Fruit fly (Drosophila melanogaster): ENCODE data around the gene Iris.

DNA sequence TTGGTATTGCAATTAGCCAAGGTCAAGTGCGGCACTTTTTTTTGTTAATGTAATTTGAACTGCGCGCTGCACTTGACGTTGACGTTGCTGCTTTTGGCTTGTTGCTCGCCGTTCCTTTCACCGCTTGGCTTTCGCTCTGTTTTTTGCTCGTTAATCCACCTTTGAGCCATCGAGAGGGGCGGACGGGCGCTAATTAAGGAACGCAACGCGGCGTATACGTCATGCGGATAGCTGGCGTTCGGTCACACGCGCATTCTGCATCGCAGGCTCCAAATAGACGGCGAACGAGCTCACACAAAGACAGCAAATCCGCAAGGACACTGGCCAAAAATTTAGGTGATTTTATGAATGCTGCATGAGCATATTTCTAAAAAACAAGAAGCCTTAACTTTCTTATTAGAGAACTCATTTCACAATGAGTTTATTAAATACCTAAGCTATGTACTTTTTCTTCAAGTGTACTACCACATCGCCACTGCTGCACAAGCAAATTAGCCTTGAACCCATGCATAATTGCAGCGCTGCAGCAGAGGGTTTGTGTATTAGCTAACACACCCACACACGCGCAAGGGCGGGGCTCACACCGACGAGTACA lies 47.5 kb downstream of the Iris start:
- TF ChIP-seq Clk (GFP tag; optimal IDR thresholded peaks at IDR 0.05), result no peak
- no peak for TF ChIP-seq CG5204 (GFP tag; optimal IDR thresholded peaks at IDR 0.05)
- no peak for TF ChIP-seq CG7101 (tag; optimal IDR thresholded peaks at IDR 0.05)
- TF ChIP-seq pad (GFP tag; optimal IDR thresholded peaks at IDR 0.05), result peak; percentile 2
- no peak for TF ChIP-seq toe (GFP tag; optimal IDR thresholded peaks at IDR 0.05)
- peak; percentile 31 for TF ChIP-seq CG14711 (tag; optimal IDR thresholded peaks at IDR 0.05)
- no peak for TF ChIP-seq ovo (GFP tag; optimal IDR thresholded peaks at IDR 0.05)
- no peak for TF ChIP-seq cnc (optimal IDR thresholded peaks at IDR 0.05)
- peak; percentile 73 for TF ChIP-seq CG7045 (GFP tag; optimal IDR thresholded peaks at IDR 0.05)
- TF ChIP-seq cic (GFP tag; optimal IDR thresholded peaks at IDR 0.05), result no peak
- peak; percentile 37 for TF ChIP-seq Hr96 (GFP tag; optimal IDR thresholded peaks at IDR 0.05)
- no peak for TF ChIP-seq kay (GFP tag; ENCODE audit: borderline replicate concordance)
- peak; percentile 55 for TF ChIP-seq CG12768 (GFP tag; optimal IDR thresholded peaks at IDR 0.05)

Measured in whole organism, adult.